Fruit fly (Drosophila melanogaster) whole organism, embryonic: ENCODE results near the gene CG3117.

Source experiments
- B-H2 ChIP-seq: fragments of 200-800 bp; sonication (Bioruptor generic); optimal IDR thresholded peaks from 2 replicates; lab custom pipeline; 2018; ENCODE audit warnings: missing biosample characterization, mild to moderate bottlenecking, missing genetic modification characterization
- CG10654 ChIP-seq: fragments of 200-800 bp; sonication (Bioruptor generic); optimal IDR thresholded peaks from 2 replicates; lab custom pipeline; 2016; ENCODE audit warnings: missing biosample characterization, missing genetic modification characterization
- CG10959 ChIP-seq: fragments of 200-800 bp; sonication (Bioruptor generic); IDR thresholded peaks from 2 replicates; pipeline ENCODE4 v1.3.6; 2022; ENCODE audit warnings: missing biosample characterization, missing genetic modification characterization
- CG10979 ChIP-seq: fragments of 200-800 bp; sonication (Bioruptor generic); optimal IDR thresholded peaks from 2 replicates; lab custom pipeline; 2018; ENCODE audit warnings: missing biosample characterization, mild to moderate bottlenecking, missing genetic modification characterization, moderate library complexity
- CG12391 ChIP-seq: fragments of 200-800 bp; sonication (Bioruptor generic); optimal IDR thresholded peaks from 3 replicates; lab custom pipeline; 2018; ENCODE audit warnings: missing biosample characterization, mild to moderate bottlenecking, missing genetic modification characterization, moderate library complexity
- CG14860 ChIP-seq: fragments of 200-800 bp; sonication (Bioruptor generic); IDR thresholded peaks from 3 replicates; pipeline ENCODE4 v1.3.6; 2022; ENCODE audit warnings: missing biosample characterization, missing genetic modification characterization; ENCODE audit not compliant: partially characterized antibody
- CG15696 ChIP-seq: fragments of 200-800 bp; sonication (Bioruptor generic); optimal IDR thresholded peaks from 2 replicates; lab custom pipeline; 2019; ENCODE audit warnings: missing biosample characterization, mild to moderate bottlenecking, missing genetic modification characterization, moderate library complexity
- CG17568 ChIP-seq: fragments of 200-800 bp; sonication (Bioruptor generic); optimal IDR thresholded peaks from 2 replicates; lab custom pipeline; 2018; ENCODE audit warnings: missing biosample characterization, mild to moderate bottlenecking, missing genetic modification characterization, moderate library complexity
- CG30020 ChIP-seq: fragments of 200-800 bp; optimal IDR thresholded peaks from 2 replicates; lab custom pipeline; 2019; ENCODE audit warnings: missing biosample characterization, mild to moderate bottlenecking, missing genetic modification characterization, moderate library complexity
- CG30403 ChIP-seq: fragments of 200-800 bp; sonication (Bioruptor generic); optimal IDR thresholded peaks from 3 replicates; lab custom pipeline; 2016; ENCODE audit warnings: missing biosample characterization, missing genetic modification characterization
- CG3407 ChIP-seq: fragments of 200-800 bp; sonication (Bioruptor generic); optimal IDR thresholded peaks from 2 replicates; lab custom pipeline; 2018; ENCODE audit warnings: missing biosample characterization, mild to moderate bottlenecking, missing genetic modification characterization
- CG6254 ChIP-seq: fragments of 200-800 bp; sonication (Bioruptor generic); optimal IDR thresholded peaks from 3 replicates; lab custom pipeline; 2017; ENCODE audit warnings: mild to moderate bottlenecking, missing biosample characterization, missing genetic modification reagents, missing genetic modification characterization
- CG7357 ChIP-seq: fragments of 200-800 bp; sonication (Bioruptor generic); IDR thresholded peaks from 3 replicates; pipeline ENCODE4 v1.3.6; 2022; ENCODE audit warnings: missing biosample characterization, missing genetic modification characterization
- CG7556 ChIP-seq: fragments of 200-800 bp; sonication (Bioruptor generic); optimal IDR thresholded peaks from 2 replicates; lab custom pipeline; 2017; ENCODE audit warnings: missing biosample characterization, mild to moderate bottlenecking, missing genetic modification characterization
- CG7745 ChIP-seq: fragments of 200-800 bp; sonication (Bioruptor generic); optimal IDR thresholded peaks from 2 replicates; lab custom pipeline; 2018; ENCODE audit warnings: missing biosample characterization, mild to moderate bottlenecking, missing genetic modification characterization, moderate library complexity
- CG7786 ChIP-seq: fragments of 200-800 bp; sonication (Bioruptor generic); optimal IDR thresholded peaks from 2 replicates; lab custom pipeline; 2016; ENCODE audit warnings: missing biosample characterization, missing genetic modification characterization
- CG7928 ChIP-seq: fragments of 200-800 bp; sonication (Bioruptor generic); optimal IDR thresholded peaks from 2 replicates; lab custom pipeline; 2017; ENCODE audit warnings: missing biosample characterization, mild to moderate bottlenecking, missing genetic modification characterization
- Dll ChIP-seq: fragments of 200-800 bp; sonication (Bioruptor generic); IDR thresholded peaks from 4 replicates; pipeline ENCODE4 v1.3.6; 2022; ENCODE audit warnings: missing biosample characterization, missing genetic modification characterization; ENCODE audit not compliant: partially characterized antibody
- E2f2 ChIP-seq: fragments of 200-800 bp; sonication (Bioruptor generic); IDR thresholded peaks from 2 replicates; pipeline ENCODE4 v1.3.6; 2022; ENCODE audit warnings: missing biosample characterization, missing genetic modification characterization
- Hr51 ChIP-seq, 2 experiments: fragments of 200-800 bp; sonication (Bioruptor generic); optimal IDR thresholded peaks; 2 replicates in 1 of 2; 3 replicates in 1 of 2; lab custom pipeline; 2016 to 2018; ENCODE audit warnings: missing biosample characterization in 2 of 2, missing genetic modification characterization in 2 of 2, mild to moderate bottlenecking in 1 of 2, moderate library complexity in 1 of 2
- Lhr ChIP-seq: fragments of 200-800 bp; sonication (Bioruptor generic); optimal IDR thresholded peaks from 3 replicates; lab custom pipeline; 2017; ENCODE audit warnings: mild to moderate bottlenecking, missing biosample characterization, missing genetic modification reagents, missing genetic modification characterization
- Meics ChIP-seq: fragments of 200-800 bp; sonication (Bioruptor generic); optimal IDR thresholded peaks from 2 replicates; lab custom pipeline; 2017; ENCODE audit warnings: missing biosample characterization, mild to moderate bottlenecking, missing genetic modification characterization
- NC2α ChIP-seq: fragments of 200-800 bp; sonication (Bioruptor generic); optimal IDR thresholded peaks from 2 replicates; lab custom pipeline; 2016; ENCODE audit warnings: missing biosample characterization, missing genetic modification characterization
- NC2β ChIP-seq: fragments of 200-800 bp; sonication (Bioruptor generic); optimal IDR thresholded peaks from 2 replicates; lab custom pipeline; 2016; ENCODE audit warnings: missing biosample characterization, missing genetic modification characterization
- PHDP ChIP-seq: fragments of 200-800 bp; sonication (Bioruptor generic); optimal IDR thresholded peaks from 3 replicates; lab custom pipeline; 2018; ENCODE audit warnings: missing biosample characterization, mild to moderate bottlenecking, missing genetic modification characterization, moderate library complexity
- Rx ChIP-seq: fragments of 200-800 bp; sonication (Bioruptor generic); IDR thresholded peaks from 2 replicates; pipeline ENCODE4 v1.3.6; 2022; ENCODE audit warnings: missing biosample characterization, missing genetic modification characterization
- Usf ChIP-seq: fragments of 200-800 bp; sonication (Bioruptor generic); optimal IDR thresholded peaks from 2 replicates; lab custom pipeline; 2017; ENCODE audit warnings: missing genotype, missing biosample characterization, missing genetic modification characterization
- ato ChIP-seq: fragments of 200-800 bp; sonication (Bioruptor generic); IDR thresholded peaks from 2 replicates; pipeline ENCODE4 v1.3.6; 2022; ENCODE audit warnings: missing biosample characterization, missing genetic modification characterization; ENCODE audit not compliant: partially characterized antibody
- cad ChIP-seq: fragments of >200 bp; optimal IDR thresholded peaks from 2 replicates; lab custom pipeline; 2017; ENCODE audit warnings: missing biosample characterization, missing genetic modification characterization
- cas ChIP-seq: fragments of 200-800 bp; sonication (Bioruptor generic); IDR thresholded peaks from 2 replicates; pipeline ENCODE4 v1.3.6; 2022; ENCODE audit warnings: missing biosample characterization, missing genetic modification characterization
- disco-r ChIP-seq: fragments of 200-800 bp; sonication (Bioruptor generic); optimal IDR thresholded peaks from 2 replicates; lab custom pipeline; 2016; ENCODE audit warnings: missing biosample characterization, missing genetic modification characterization
- dm ChIP-seq: fragments of 200-800 bp; sonication (Bioruptor generic); optimal IDR thresholded peaks from 3 replicates; lab custom pipeline; 2016; ENCODE audit warnings: missing biosample characterization, missing genetic modification characterization
- gsb-n ChIP-seq: fragments of 200-800 bp; sonication (Bioruptor generic); optimal IDR thresholded peaks from 3 replicates; lab custom pipeline; 2018; ENCODE audit warnings: missing biosample characterization, mild to moderate bottlenecking, missing genetic modification characterization
- kah ChIP-seq: fragments of 200-800 bp; sonication (Bioruptor generic); optimal IDR thresholded peaks from 2 replicates; lab custom pipeline; 2018; ENCODE audit warnings: missing biosample characterization, mild to moderate bottlenecking, missing genetic modification characterization
- kni ChIP-seq: fragments of 200-800 bp; sonication (Bioruptor generic); optimal IDR thresholded peaks from 3 replicates; lab custom pipeline; 2017; ENCODE audit warnings: mild to moderate bottlenecking, missing biosample characterization, missing genetic modification reagents, missing genetic modification characterization
- mirr ChIP-seq: fragments of 200-800 bp; sonication (Bioruptor generic); optimal IDR thresholded peaks from 3 replicates; lab custom pipeline; 2018; ENCODE audit warnings: missing biosample characterization, mild to moderate bottlenecking, missing genetic modification characterization
- nmo ChIP-seq: fragments of 200-800 bp; sonication (Bioruptor generic); optimal IDR thresholded peaks from 2 replicates; lab custom pipeline; 2018; ENCODE audit warnings: missing biosample characterization, mild to moderate bottlenecking, missing genetic modification characterization, moderate library complexity
- oc ChIP-seq: fragments of 200-800 bp; sonication (Bioruptor generic); optimal IDR thresholded peaks from 2 replicates; lab custom pipeline; 2018; ENCODE audit warnings: missing biosample characterization, mild to moderate bottlenecking, missing genetic modification characterization, moderate library complexity
- pan ChIP-seq, 4 experiments: fragments of >200 bp in 3 of 4; fragments of 200-800 bp in 1 of 4; sonication (Bioruptor generic) in 1 of 4; optimal IDR thresholded peaks in 3 of 4; IDR thresholded peaks in 1 of 4; 2 replicates each; pipeline versions ENCODE4 v1.3.6 to Lab custom; 2017 to 2022; ENCODE audit warnings: missing biosample characterization in 2 of 4, missing genetic modification characterization in 2 of 4, mixed read lengths in 1 of 4
- salm ChIP-seq: fragments of 200-800 bp; sonication (Bioruptor generic); optimal IDR thresholded peaks from 2 replicates; lab custom pipeline; 2018; ENCODE audit warnings: missing biosample characterization, mild to moderate bottlenecking, missing genetic modification characterization
- sd ChIP-seq: fragments of 200-800 bp; sonication (Bioruptor generic); optimal IDR thresholded peaks from 3 replicates; lab custom pipeline; 2018; ENCODE audit warnings: missing biosample characterization, mild to moderate bottlenecking, missing genetic modification characterization, moderate library complexity
- slou ChIP-seq: fragments of 200-800 bp; sonication (Bioruptor generic); optimal IDR thresholded peaks from 3 replicates; lab custom pipeline; 2016; ENCODE audit warnings: missing biosample characterization, missing genetic modification characterization
- sob ChIP-seq: fragments of 200-800 bp; sonication (Bioruptor generic); IDR thresholded peaks from 2 replicates; pipeline ENCODE4 v1.3.6; 2022; ENCODE audit warnings: missing biosample characterization, missing genetic modification characterization
- tll ChIP-seq, 2 experiments: fragments of 200-800 bp in 1 of 2; fragments of >200 bp in 1 of 2; sonication (Bioruptor generic) in 1 of 2; optimal IDR thresholded peaks; 2 replicates each; lab custom pipeline; 2017 to 2019; ENCODE audit warnings: missing biosample characterization in 2 of 2, missing genetic modification characterization in 2 of 2, mild to moderate bottlenecking in 1 of 2, moderate library complexity in 1 of 2
- ttk ChIP-seq: fragments of 200-800 bp; sonication (Bioruptor generic); IDR thresholded peaks from 2 replicates; pipeline ENCODE4 v2.1.2; 2022; ENCODE audit warnings: missing biosample characterization, missing genetic modification characterization
- usp ChIP-seq: fragments of >200 bp; optimal IDR thresholded peaks from 2 replicates; lab custom pipeline; 2017; ENCODE audit warnings: missing biosample characterization, missing genetic modification characterization
- vvl ChIP-seq: fragments of 200-800 bp; sonication (Bioruptor generic); IDR thresholded peaks from 2 replicates; pipeline ENCODE4 v1.3.6; 2022; ENCODE audit warnings: missing biosample characterization, missing genetic modification characterization
- wdn ChIP-seq: fragments of 200-800 bp; sonication (Bioruptor generic); IDR thresholded peaks from 2 replicates; pipeline ENCODE4 v1.3.6; 2022; ENCODE audit warnings: missing biosample characterization, missing genetic modification characterization

CG3117 gene

DNA sequence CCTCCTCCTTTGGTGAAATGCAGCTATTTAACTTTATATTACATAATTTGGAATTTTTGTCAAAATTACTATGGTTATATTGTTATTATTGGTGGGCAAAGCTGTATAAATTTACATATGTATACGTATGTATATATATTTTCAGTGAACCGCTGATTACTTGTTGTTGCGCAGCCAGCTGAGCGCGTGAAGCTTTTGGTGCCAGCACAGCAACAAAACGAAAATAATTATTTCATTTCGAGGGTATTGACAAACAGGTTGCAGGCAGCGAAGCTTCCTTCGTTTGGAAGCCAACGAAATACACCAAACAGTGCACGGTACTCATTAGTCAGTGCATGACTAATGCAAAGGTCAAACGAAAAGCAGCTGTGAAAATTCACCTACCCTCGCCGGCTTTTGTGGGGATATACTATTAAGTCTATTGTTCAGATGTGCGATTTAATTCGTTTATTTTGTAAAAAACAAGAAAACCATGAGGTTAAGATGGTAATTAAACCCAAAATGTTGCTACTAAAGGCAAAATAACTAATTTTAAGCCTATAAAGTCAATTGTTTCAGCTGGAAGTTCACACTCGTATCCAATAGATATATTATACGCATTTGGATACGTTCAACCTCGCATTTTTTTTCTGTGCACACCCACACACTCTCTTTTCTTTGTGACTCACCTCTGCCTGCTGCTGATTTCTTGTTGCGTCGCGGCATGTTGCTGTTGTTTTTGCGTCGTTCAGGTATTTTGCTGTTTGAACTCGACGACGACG lies 26.1 kb upstream of the CG3117 start (continued):
- TF ChIP-seq CG7928 (GFP tag; lab: Kevin White, UChicago) (no peak), CG7556 (peak; percentile 20), vvl (GFP tag; lab: Robert Waterston, UW) (peak; percentile 11; the same call in 1 of the 2 replicates), dm (GFP tag; lab: Kevin White, UChicago) (no peak), usp (GFP tag; lab: Kevin White, UChicago) (no peak), sd (tag; lab: Kevin White, UChicago) (peak; percentile 23), NC2β (no peak), disco-r (no peak), B-H2 (no peak), Rx (GFP tag; lab: Robert Waterston, UW) (no peak), Hr51 (GFP tag; optimal IDR thresholded peaks at IDR 0.05; lab: Kevin White, UChicago) (peak; percentile 41 to 54), nmo (GFP tag; lab: Kevin White, UChicago) (peak; percentile 7), oc (no peak), gsb-n (tag; lab: Kevin White, UChicago) (no peak), salm (no peak), CG7357 (no peak), CG30403 (GFP tag; lab: Kevin White, UChicago) (peak; percentile 33), slou (GFP tag; lab: Kevin White, UChicago) (peak; percentile 32), sob (GFP tag; lab: Robert Waterston, UW) (0 out of 2 replicates have a peak, but pooled peaks have one; percentile 6), ato (no peak), wdn (GFP tag; lab: Robert Waterston, UW) (no peak), kni (GFP tag; lab: Kevin White, UChicago) (no peak), E2f2 (GFP tag; lab: Robert Waterston, UW) (peak; percentile 10; the same call in 1 of the 2 replicates), CG14860 (no peak), CG10654 (GFP tag; lab: Kevin White, UChicago) (no peak), kah (peak; percentile 13), CG30020 (tag; lab: Kevin White, UChicago) (no peak), CG3407 (GFP tag; lab: Kevin White, UChicago) (no peak), CG17568 (GFP tag; lab: Kevin White, UChicago) (no peak), Lhr (GFP tag; lab: Kevin White, UChicago) (no peak), Usf (GFP tag; lab: Kevin White, UChicago) (no peak), pan (optimal IDR thresholded peaks at IDR 0.05; lab: Kevin White, UChicago) (no peak), pan (GFP tag; optimal IDR thresholded peaks at IDR 0.05 in 1 of 2, IDR thresholded peaks at IDR 0.05 in 1 of 2) (peak in 1 of 2 experiments; percentile 57), Meics (peak; percentile 63), CG10979 (tag; lab: Kevin White, UChicago) (peak; percentile 31), tll (GFP tag; optimal IDR thresholded peaks at IDR 0.05; lab: Kevin White, UChicago) (peak in 1 of 2 experiments; percentile 49), CG10959 (GFP tag; lab: Robert Waterston, UW) (no peak), CG15696 (tag; lab: Kevin White, UChicago) (no peak), CG12391 (tag; lab: Kevin White, UChicago) (no peak), Dll (GFP tag; lab: Robert Waterston, UW) (no peak), CG7745 (no peak), CG6254 (no peak), mirr (GFP tag; lab: Kevin White, UChicago) (no peak), PHDP (tag; lab: Kevin White, UChicago) (no peak), cas (GFP tag; lab: Robert Waterston, UW) (no peak), NC2α (GFP tag; lab: Kevin White, UChicago) (no peak), CG7786 (GFP tag; lab: Kevin White, UChicago) (peak; percentile 9), ttk (GFP tag; lab: Robert Waterston, UW) (no peak), cad (GFP tag; lab: Kevin White, UChicago) (no peak)
